In genomic region chr3L:4412974-4413373, dm6 we compare ENCODE assay signal across 1 fruit fly cellular context.
TF ChIP-seq lines count a peak whose summit lies in the region.

No protein-coding gene starts in this region.

TF ChIP-seq in whole organism, embryonic, 481 proteins besides CTCF, POLR2A, EP300 and RAD21 (continued from another document and continues in another):
- TF ChIP-seq CG13894 (tag; optimal IDR thresholded peaks at IDR 0.05; lab: Kevin White, UChicago) (peak; percentile 48), CG8281 (tag; optimal IDR thresholded peaks at IDR 0.05; lab: Kevin White, UChicago) (no peak), ATbp (GFP tag; optimal IDR thresholded peaks at IDR 0.05; lab: Kevin White, UChicago) (peak; percentile 18), sens-2 (GFP tag; IDR thresholded peaks at IDR 0.05; lab: Robert Waterston, UW) (peak; percentile 49; the same call in 1 of the 2 replicates), CG11093 (GFP tag; IDR thresholded peaks at IDR 0.05; lab: Robert Waterston, UW) (0 out of 3 replicates have a peak, but pooled peaks have one; percentile 30), CG1647 (GFP tag; optimal IDR thresholded peaks at IDR 0.05; lab: Kevin White, UChicago) (no peak), ftz-f1 (GFP tag; optimal IDR thresholded peaks at IDR 0.05; lab: Kevin White, UChicago) (no peak), CG43689 (GFP tag; IDR thresholded peaks at IDR 0.05; lab: Robert Waterston, UW) (no peak), CG10209 (GFP tag; optimal IDR thresholded peaks at IDR 0.05; lab: Kevin White, UChicago) (no peak), CG2712 (tag; optimal IDR thresholded peaks at IDR 0.05; lab: Kevin White, UChicago) (no peak), CG16813 (GFP tag; IDR thresholded peaks at IDR 0.05; lab: Robert Waterston, UW; ENCODE audit: partially characterized antibody) (no peak), NC2β (GFP tag; optimal IDR thresholded peaks at IDR 0.05; lab: Kevin White, UChicago) (no peak), CG17568 (GFP tag; optimal IDR thresholded peaks at IDR 0.05; lab: Kevin White, UChicago) (no peak), Taf1 (GFP tag; IDR thresholded peaks at IDR 0.05; lab: Robert Waterston, UW) (peak; percentile 49; the same call in 1 of the 2 replicates), z (GFP tag; IDR thresholded peaks at IDR 0.05; lab: Robert Waterston, UW) (no peak), sob (GFP tag; IDR thresholded peaks at IDR 0.05; lab: Robert Waterston, UW) (peak; percentile 65; the same call in 1 of the 2 replicates), salm (tag; optimal IDR thresholded peaks at IDR 0.05; lab: Kevin White, UChicago) (no peak), ham (GFP tag; IDR thresholded peaks at IDR 0.05; lab: Robert Waterston, UW) (no peak), cwo (GFP tag; optimal IDR thresholded peaks at IDR 0.05; lab: Kevin White, UChicago) (no peak), CG14860 (GFP tag; IDR thresholded peaks at IDR 0.05; lab: Robert Waterston, UW; ENCODE audit: partially characterized antibody) (no peak), B-H2 (GFP tag; optimal IDR thresholded peaks at IDR 0.05; lab: Kevin White, UChicago) (peak; percentile 3), gsb-n (tag; optimal IDR thresholded peaks at IDR 0.05; lab: Kevin White, UChicago) (no peak), CG4360 (GFP tag; IDR thresholded peaks at IDR 0.05; lab: Robert Waterston, UW) (no peak), Hr3 (GFP tag; optimal IDR thresholded peaks at IDR 0.05; lab: Kevin White, UChicago) (no peak), run (tag; optimal IDR thresholded peaks at IDR 0.05; lab: Kevin White, UChicago) (no peak), CG34376 (GFP tag; optimal IDR thresholded peaks at IDR 0.05; lab: Kevin White, UChicago) (peak; percentile 74), Med (GFP tag; lab: Kevin White, UChicago) (peak; percentile 91), HHEX (GFP tag; optimal IDR thresholded peaks at IDR 0.05; lab: Kevin White, UChicago) (no peak), hbn (GFP tag; IDR thresholded peaks at IDR 0.05; lab: Robert Waterston, UW; ENCODE audit: partially characterized antibody) (no peak), Ets65A (GFP tag; lab: Kevin White, UChicago) (peak; percentile 78), gro (GFP tag; optimal IDR thresholded peaks at IDR 0.05; lab: Kevin White, UChicago) (peak; percentile 59), CG30403 (GFP tag; optimal IDR thresholded peaks at IDR 0.05; lab: Kevin White, UChicago) (peak; percentile 53), Doc3 (GFP tag; IDR thresholded peaks at IDR 0.05; lab: Robert Waterston, UW; ENCODE audit: partially characterized antibody) (0 out of 3 replicates have a peak, but pooled peaks have one; percentile 10), org-1 (GFP tag; optimal IDR thresholded peaks at IDR 0.05; lab: Kevin White, UChicago) (no peak), CG17328 (GFP tag; IDR thresholded peaks at IDR 0.05; lab: Robert Waterston, UW) (peak; percentile 69), pum (GFP tag; optimal IDR thresholded peaks at IDR 0.05; lab: Kevin White, UChicago) (no peak), Oaz (GFP tag; IDR thresholded peaks at IDR 0.05; lab: Robert Waterston, UW) (peak; percentile 40; the same call in 1 of the 2 replicates), Dek (tag; optimal IDR thresholded peaks at IDR 0.05; lab: Kevin White, UChicago) (no peak), E2f1 (GFP tag; IDR thresholded peaks at IDR 0.05; lab: Robert Waterston, UW) (peak; percentile 54; the same call in 1 of the 2 replicates), CG7556 (GFP tag; optimal IDR thresholded peaks at IDR 0.05; lab: Kevin White, UChicago) (no peak), CG13287 (GFP tag; IDR thresholded peaks at IDR 0.05; lab: Robert Waterston, UW; ENCODE audit: partially characterized antibody) (no peak), CG14667 (GFP tag; IDR thresholded peaks at IDR 0.05; lab: Robert Waterston, UW) (no peak), CG1233 (GFP tag; optimal IDR thresholded peaks at IDR 0.05; lab: Kevin White, UChicago) (peak; percentile 27), CG32767 (GFP tag; IDR thresholded peaks at IDR 0.05; lab: Robert Waterston, UW) (peak; percentile 34; the same call in 1 of the 2 replicates), tll (GFP tag; optimal IDR thresholded peaks at IDR 0.05; lab: Kevin White, UChicago) (no peak), CG5953 (GFP tag; IDR thresholded peaks at IDR 0.05; lab: Robert Waterston, UW) (peak; percentile 70; the same call in 1 of the 2 replicates), Hey (tag; optimal IDR thresholded peaks at IDR 0.05; lab: Kevin White, UChicago) (no peak), Six4 (GFP tag; optimal IDR thresholded peaks at IDR 0.05; lab: Kevin White, UChicago) (no peak), vnd (GFP tag; IDR thresholded peaks at IDR 0.05; lab: Robert Waterston, UW; ENCODE audit: partially characterized antibody) (no peak), Side (GFP tag; optimal IDR thresholded peaks at IDR 0.05; lab: Kevin White, UChicago) (peak; percentile 16), zen (tag; optimal IDR thresholded peaks at IDR 0.05; lab: Kevin White, UChicago) (no peak), CG15011 (GFP tag; optimal IDR thresholded peaks at IDR 0.05; lab: Kevin White, UChicago) (no peak), CG17361 (GFP tag; IDR thresholded peaks at IDR 0.05; lab: Robert Waterston, UW) (no peak), sima (GFP tag; optimal IDR thresholded peaks at IDR 0.05; lab: Kevin White, UChicago) (peak; percentile 26), Poxn (GFP tag; IDR thresholded peaks at IDR 0.05; lab: Robert Waterston, UW) (no peak), Sox100B (GFP tag; optimal IDR thresholded peaks at IDR 0.05; lab: Kevin White, UChicago) (no peak), CG4404 (GFP tag; IDR thresholded peaks at IDR 0.05; lab: Robert Waterston, UW) (peak; percentile 34; the same call in 1 of the 2 replicates), CG14710 (tag; optimal IDR thresholded peaks at IDR 0.05; lab: Kevin White, UChicago) (no peak), gfzf (GFP tag; optimal IDR thresholded peaks at IDR 0.05; lab: Kevin White, UChicago) (no peak), Dref (GFP tag; IDR thresholded peaks at IDR 0.05; lab: Robert Waterston, UW) (no peak), pfk (GFP tag; optimal IDR thresholded peaks at IDR 0.05; lab: Kevin White, UChicago) (no peak), Ravus (GFP tag; IDR thresholded peaks at IDR 0.05; lab: Robert Waterston, UW) (peak; percentile 20), CG30431 (GFP tag; optimal IDR thresholded peaks at IDR 0.05; lab: Kevin White, UChicago) (peak; percentile 29), Sox102F (GFP tag; optimal IDR thresholded peaks at IDR 0.05; lab: Kevin White, UChicago) (peak; percentile 57), CG11085 (GFP tag; IDR thresholded peaks at IDR 0.05; lab: Robert Waterston, UW) (peak; percentile 61), CG10366 (GFP tag; IDR thresholded peaks at IDR 0.05; lab: Robert Waterston, UW) (peak; percentile 62; the same call in 1 of the 2 replicates), Stat92E (GFP tag; optimal IDR thresholded peaks at IDR 0.05; lab: Kevin White, UChicago) (no peak), Xbp1 (GFP tag; optimal IDR thresholded peaks at IDR 0.05; lab: Kevin White, UChicago) (peak; percentile 64), CG11456 (GFP tag; IDR thresholded peaks at IDR 0.05; lab: Robert Waterston, UW) (peak; percentile 75), sug (tag; optimal IDR thresholded peaks at IDR 0.05; lab: Kevin White, UChicago) (peak; percentile 43), nau (GFP tag; optimal IDR thresholded peaks at IDR 0.05; lab: Kevin White, UChicago) (peak; percentile 27), CG5245 (GFP tag; optimal IDR thresholded peaks at IDR 0.05; lab: Kevin White, UChicago) (no peak), Meics (GFP tag; optimal IDR thresholded peaks at IDR 0.05; lab: Kevin White, UChicago) (peak; percentile 43), CG12942 (GFP tag; optimal IDR thresholded peaks at IDR 0.05; lab: Kevin White, UChicago) (no peak), CG6689 (GFP tag; IDR thresholded peaks at IDR 0.05; lab: Robert Waterston, UW) (peak; percentile 66), psq (GFP tag; optimal IDR thresholded peaks at IDR 0.05; lab: Kevin White, UChicago) (no peak), Bteb2 (GFP tag; optimal IDR thresholded peaks at IDR 0.05; lab: Kevin White, UChicago) (peak; percentile 9), NfI (GFP tag; optimal IDR thresholded peaks at IDR 0.05; lab: Kevin White, UChicago) (peak; percentile 56), hb (GFP tag; IDR thresholded peaks at IDR 0.05; lab: Robert Waterston, UW; ENCODE audit: partially characterized antibody) (no peak), Rx (GFP tag; IDR thresholded peaks at IDR 0.05; lab: Robert Waterston, UW) (peak; percentile 49; the same call in 1 of the 2 replicates), sc (optimal IDR thresholded peaks at IDR 0.05; lab: Kevin White, UChicago) (no peak), sc (GFP tag; optimal IDR thresholded peaks at IDR 0.05; lab: Kevin White, UChicago) (no peak), mld (GFP tag; IDR thresholded peaks at IDR 0.05; lab: Robert Waterston, UW; ENCODE audit: partially characterized antibody) (no peak), repo (GFP tag; optimal IDR thresholded peaks at IDR 0.05; lab: Kevin White, UChicago) (no peak), CG16779 (GFP tag; IDR thresholded peaks at IDR 0.05; lab: Robert Waterston, UW) (0 out of 2 replicates have a peak, but pooled peaks have one; percentile 38), Dbx (GFP tag; IDR thresholded peaks at IDR 0.05; lab: Robert Waterston, UW) (peak; percentile 64; the same call in 2 of the 3 replicates), CG9817 (tag; optimal IDR thresholded peaks at IDR 0.05; lab: Kevin White, UChicago) (peak; percentile 26), chif (GFP tag; optimal IDR thresholded peaks at IDR 0.05; lab: Kevin White, UChicago) (no peak), sr (GFP tag; IDR thresholded peaks at IDR 0.05; lab: Robert Waterston, UW) (0 out of 3 replicates have a peak, but pooled peaks have one; percentile 18), gem (tag; optimal IDR thresholded peaks at IDR 0.05; lab: Kevin White, UChicago) (peak; percentile 60), CG13624 (GFP tag; optimal IDR thresholded peaks at IDR 0.05; lab: Kevin White, UChicago) (peak; percentile 15), amos (GFP tag; IDR thresholded peaks at IDR 0.05; lab: Robert Waterston, UW; ENCODE audit: partially characterized antibody) (no peak), Fer2 (tag; optimal IDR thresholded peaks at IDR 0.05; lab: Kevin White, UChicago) (no peak), Awh (GFP tag; IDR thresholded peaks at IDR 0.05; lab: Robert Waterston, UW) (0 out of 2 replicates have a peak, but pooled peaks have one; percentile 51), gcm (GFP tag; optimal IDR thresholded peaks at IDR 0.05; lab: Kevin White, UChicago) (no peak), CG33213 (GFP tag; optimal IDR thresholded peaks at IDR 0.05; lab: Kevin White, UChicago) (no peak), CG2202 (tag; optimal IDR thresholded peaks at IDR 0.05; lab: Kevin White, UChicago) (no peak), jing (GFP tag; optimal IDR thresholded peaks at IDR 0.05; lab: Kevin White, UChicago) (peak; percentile 24), CHES-1-like (GFP tag; optimal IDR thresholded peaks at IDR 0.05; lab: Kevin White, UChicago) (no peak), kay (GFP tag; optimal IDR thresholded peaks at IDR 0.05; lab: Kevin White, UChicago) (no peak), CG18011 (GFP tag; optimal IDR thresholded peaks at IDR 0.05; lab: Kevin White, UChicago) (no peak), CG6254 (GFP tag; optimal IDR thresholded peaks at IDR 0.05; lab: Kevin White, UChicago) (no peak), da (GFP tag; optimal IDR thresholded peaks at IDR 0.05; lab: Kevin White, UChicago) (no peak), CG9609 (GFP tag; optimal IDR thresholded peaks at IDR 0.05; lab: Kevin White, UChicago) (peak; percentile 31), CG7928 (GFP tag; optimal IDR thresholded peaks at IDR 0.05; lab: Kevin White, UChicago) (no peak), Adf1 (GFP tag; IDR thresholded peaks at IDR 0.05; lab: Robert Waterston, UW) (no peak), dm (GFP tag; optimal IDR thresholded peaks at IDR 0.05; lab: Kevin White, UChicago) (no peak), CG4854 (GFP tag; optimal IDR thresholded peaks at IDR 0.05; lab: Kevin White, UChicago) (no peak), CG12659 (GFP tag; optimal IDR thresholded peaks at IDR 0.05; lab: Kevin White, UChicago) (peak; percentile 4), Dad (GFP tag; optimal IDR thresholded peaks at IDR 0.05; lab: Kevin White, UChicago) (peak; percentile 19), CG16815 (GFP tag; optimal IDR thresholded peaks at IDR 0.05; lab: Kevin White, UChicago) (no peak), CG3065 (GFP tag; optimal IDR thresholded peaks at IDR 0.05; lab: Kevin White, UChicago) (no peak), Deaf1 (tag; optimal IDR thresholded peaks at IDR 0.05; lab: Kevin White, UChicago) (no peak), vvl (GFP tag; IDR thresholded peaks at IDR 0.05; lab: Robert Waterston, UW) (peak; percentile 63; the same call in 1 of the 2 replicates), CG11560 (tag; IDR thresholded peaks at IDR 0.05; lab: Robert Waterston, UW) (peak; percentile 56; the same call in 1 of the 3 replicates), ind (GFP tag; optimal IDR thresholded peaks at IDR 0.05; lab: Kevin White, UChicago) (peak; percentile 37), rib (GFP tag; IDR thresholded peaks at IDR 0.05; lab: Robert Waterston, UW) (0 out of 2 replicates have a peak, but pooled peaks have one; percentile 11), exex (tag; optimal IDR thresholded peaks at IDR 0.05; lab: Kevin White, UChicago) (no peak), slp2 (GFP tag; optimal IDR thresholded peaks at IDR 0.05; lab: Kevin White, UChicago) (no peak), aop (GFP tag; IDR thresholded peaks at IDR 0.05; lab: Robert Waterston, UW) (no peak), schlank (tag; optimal IDR thresholded peaks at IDR 0.05; lab: Kevin White, UChicago) (peak; percentile 21), CrebB (tag; optimal IDR thresholded peaks at IDR 0.05; lab: Kevin White, UChicago) (no peak), CG15269 (tag; optimal IDR thresholded peaks at IDR 0.05; lab: Kevin White, UChicago) (peak; percentile 40), CG18764 (GFP tag; optimal IDR thresholded peaks at IDR 0.05; lab: Kevin White, UChicago) (no peak), CG10462 (GFP tag; optimal IDR thresholded peaks at IDR 0.05; lab: Kevin White, UChicago) (no peak), CG11723 (GFP tag; optimal IDR thresholded peaks at IDR 0.05; lab: Kevin White, UChicago) (no peak), odd (GFP tag; optimal IDR thresholded peaks at IDR 0.05; lab: Kevin White, UChicago) (no peak), sd (tag; optimal IDR thresholded peaks at IDR 0.05; lab: Kevin White, UChicago) (peak; percentile 58), pan (optimal IDR thresholded peaks at IDR 0.05; lab: Kevin White, UChicago) (no peak), pan (GFP tag; optimal IDR thresholded peaks at IDR 0.05 in 1 of 2, IDR thresholded peaks at IDR 0.05 in 1 of 2) (peak in 1 of 2 experiments; percentile 84), Hmr (GFP tag; optimal IDR thresholded peaks at IDR 0.05; lab: Kevin White, UChicago) (peak; percentile 2), pho (GFP tag; optimal IDR thresholded peaks at IDR 0.05; lab: Kevin White, UChicago) (peak; percentile 55)
